Fruit fly (Drosophila melanogaster) whole organism, pupa: ENCODE data around the gene Mic26-27.

Source experiments
- CG10348 ChIP-seq: fragments of 200-800 bp; sonication (Bioruptor generic); IDR thresholded peaks from 2 replicates; pipeline ENCODE4 v1.3.6; 2022; ENCODE audit warnings: missing biosample characterization, missing genetic modification characterization
- CG17806 ChIP-seq: fragments of 200-800 bp; sonication (Bioruptor generic); optimal IDR thresholded peaks from 2 replicates; lab custom pipeline; 2018; ENCODE audit warnings: missing biosample characterization, mild to moderate bottlenecking, missing genetic modification characterization, moderate library complexity
- CG8159 ChIP-seq: fragments of 200-800 bp; sonication (Bioruptor generic); optimal IDR thresholded peaks from 3 replicates; lab custom pipeline; 2018; ENCODE audit warnings: missing biosample characterization, mild to moderate bottlenecking, missing genetic modification characterization, moderate library complexity
- CG8301 ChIP-seq: fragments of 200-800 bp; sonication (Bioruptor generic); optimal IDR thresholded peaks from 2 replicates; lab custom pipeline; 2018; ENCODE audit warnings: missing biosample characterization, mild to moderate bottlenecking, missing genetic modification characterization
- D1 ChIP-seq: fragments of 200-800 bp; sonication (Bioruptor generic); optimal IDR thresholded peaks from 2 replicates; lab custom pipeline; 2018; ENCODE audit warnings: missing biosample characterization, mild to moderate bottlenecking, missing genetic modification characterization, moderate library complexity
- EcR ChIP-seq: fragments of 200-800 bp; sonication (Bioruptor generic); optimal IDR thresholded peaks from 3 replicates; lab custom pipeline; 2019; ENCODE audit warnings: missing biosample characterization, missing genetic modification characterization, mild to moderate bottlenecking, moderate library complexity, missing genetic modification reagents
- gl ChIP-seq: fragments of 200-800 bp; sonication (Bioruptor generic); optimal IDR thresholded peaks from 2 replicates; lab custom pipeline; 2018; ENCODE audit warnings: missing biosample characterization, mild to moderate bottlenecking, missing genetic modification characterization

DNA sequence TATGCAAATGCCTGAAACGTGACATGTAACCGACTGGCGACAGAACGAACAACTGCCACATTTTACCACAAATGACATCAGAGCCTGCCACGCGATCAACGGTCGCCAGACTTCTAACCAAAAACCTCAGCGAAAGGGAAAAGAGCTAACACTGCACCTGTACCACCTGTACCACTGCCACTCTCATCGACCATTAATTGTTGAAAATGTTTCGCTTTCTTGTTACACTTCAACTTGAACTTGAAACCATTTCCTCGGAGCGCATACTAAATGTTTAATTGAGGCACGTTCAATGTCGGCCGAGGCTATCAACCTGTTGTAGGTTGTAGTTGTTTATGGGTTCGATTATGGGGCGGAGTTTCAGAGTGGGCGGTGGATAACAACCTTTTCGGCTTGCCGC is 29.9 kb upstream of the Mic26-27 start:
- TF ChIP-seq EcR (no peak), CG8301 (tag; lab: Kevin White, UChicago) (no peak), gl (tag; lab: Kevin White, UChicago) (no peak), CG17806 (tag; lab: Kevin White, UChicago) (no peak), D1 (tag; lab: Kevin White, UChicago) (no peak), CG8159 (no peak), CG10348 (no peak)
